Fruit fly (Drosophila melanogaster): Measurements from ENCODE around the gene Mst87F.

Mst87F gene

DNA sequence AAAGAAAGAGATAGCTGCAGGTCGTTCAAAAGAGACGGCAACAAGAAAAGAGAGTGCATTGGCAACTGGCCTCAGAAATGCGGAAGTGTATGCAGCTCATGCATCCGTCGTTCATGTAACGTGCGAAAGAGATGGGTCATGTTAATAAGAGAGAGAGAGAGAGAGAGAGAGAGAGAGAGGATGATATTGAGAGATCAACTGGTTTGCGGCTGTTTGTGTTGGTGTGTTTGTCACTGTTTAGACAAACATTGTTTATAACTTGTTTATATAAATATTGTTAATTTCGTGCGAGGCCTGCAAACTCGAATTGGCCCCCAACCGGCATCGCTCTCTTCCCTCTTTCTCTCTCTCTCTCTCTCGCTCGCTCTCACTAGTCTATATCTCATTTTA lies 33.1 kb downstream of the Mst87F start:
- TF ChIP-seq ey (GFP tag; optimal IDR thresholded peaks at IDR 0.05) (no peak), rgr (GFP tag; optimal IDR thresholded peaks at IDR 0.05) (no peak), CrebA (GFP tag; optimal IDR thresholded peaks at IDR 0.05; ENCODE audit: borderline replicate concordance) (no peak), Vsx2 (GFP tag; optimal IDR thresholded peaks at IDR 0.05; ENCODE audit: partially characterized antibody) (peak; percentile 36), h (GFP tag; optimal IDR thresholded peaks at IDR 0.05) (no peak), fru (GFP tag; optimal IDR thresholded peaks at IDR 0.05) (peak; percentile 19), brk (GFP tag; optimal IDR thresholded peaks at IDR 0.05) (no peak), lola (GFP tag; optimal IDR thresholded peaks at IDR 0.05) (no peak), OdsH (GFP tag; optimal IDR thresholded peaks at IDR 0.05) (no peak), dmrt93B (GFP tag; optimal IDR thresholded peaks at IDR 0.05) (no peak), Abd-B (GFP tag; optimal IDR thresholded peaks at IDR 0.05) (no peak), Hr78 (GFP tag; optimal IDR thresholded peaks at IDR 0.05) (no peak), Dif (GFP tag; optimal IDR thresholded peaks at IDR 0.05; ENCODE audit: partially characterized antibody) (peak; percentile 60), usp (GFP tag; optimal IDR thresholded peaks at IDR 0.05) (no peak), woc (GFP tag; optimal IDR thresholded peaks at IDR 0.05) (no peak), dl (GFP tag; optimal IDR thresholded peaks at IDR 0.05; ENCODE audit: insufficient read depth in 1 of 2, partially characterized antibody in 2 of 2) (peak in 1 of 2 experiments; percentile 44), Mio (GFP tag; optimal IDR thresholded peaks at IDR 0.05) (no peak)

- no peak for TF ChIP-seq Hnf4 (GFP tag; optimal IDR thresholded peaks at IDR 0.05)
- no peak for TF ChIP-seq jim (GFP tag; optimal IDR thresholded peaks at IDR 0.05)
- no peak for TF ChIP-seq usp (GFP tag; optimal IDR thresholded peaks at IDR 0.05)
- no peak for TF ChIP-seq brk (GFP tag; optimal IDR thresholded peaks at IDR 0.05)
- no peak for TF ChIP-seq rgr (GFP tag; optimal IDR thresholded peaks at IDR 0.05)
- TF ChIP-seq CG9705 (GFP tag; optimal IDR thresholded peaks at IDR 0.05) = peak; percentile 19
- no peak for TF ChIP-seq N (GFP tag; optimal IDR thresholded peaks at IDR 0.05)
- peak in 1 of 2 experiments; percentile 69 for TF ChIP-seq foxo (GFP tag; optimal IDR thresholded peaks at IDR 0.05)
- TF ChIP-seq Mio (GFP tag; optimal IDR thresholded peaks at IDR 0.05) = no peak
- no peak for TF ChIP-seq br (GFP tag; optimal IDR thresholded peaks at IDR 0.05)
- peak; percentile 25 for TF ChIP-seq Dif (GFP tag; optimal IDR thresholded peaks at IDR 0.05; ENCODE audit: partially characterized antibody)
- TF ChIP-seq Vsx2 (GFP tag; optimal IDR thresholded peaks at IDR 0.05; ENCODE audit: partially characterized antibody) = no peak
- no peak for TF ChIP-seq Rel (GFP tag; optimal IDR thresholded peaks at IDR 0.05)
- TF ChIP-seq Rel (tag; optimal IDR thresholded peaks at IDR 0.05) = no peak
- TF ChIP-seq dmrt93B (GFP tag; optimal IDR thresholded peaks at IDR 0.05) = peak; percentile 57
- TF ChIP-seq CrebA (GFP tag; optimal IDR thresholded peaks at IDR 0.05; ENCODE audit: borderline replicate concordance) = no peak
- TF ChIP-seq Abd-B (GFP tag; optimal IDR thresholded peaks at IDR 0.05) = no peak
- TF ChIP-seq sage (GFP tag; optimal IDR thresholded peaks at IDR 0.05) = no peak
- TF ChIP-seq HLH106 (tag; optimal IDR thresholded peaks at IDR 0.05) = peak; percentile 68
- no peak for TF ChIP-seq Myc (optimal IDR thresholded peaks at IDR 0.05)
- no peak for TF ChIP-seq ey (GFP tag; optimal IDR thresholded peaks at IDR 0.05)
- TF ChIP-seq OdsH (GFP tag; optimal IDR thresholded peaks at IDR 0.05) = no peak
- TF ChIP-seq Hr78 (GFP tag; optimal IDR thresholded peaks at IDR 0.05) = no peak
- no peak for TF ChIP-seq dl (GFP tag; optimal IDR thresholded peaks at IDR 0.05; ENCODE audit: insufficient read depth in 1 of 2, partially characterized antibody in 2 of 2)
- TF ChIP-seq sv (GFP tag; optimal IDR thresholded peaks at IDR 0.05) = no peak
- no peak for TF ChIP-seq lola (GFP tag; optimal IDR thresholded peaks at IDR 0.05)
- no peak for TF ChIP-seq dsf (GFP tag; optimal IDR thresholded peaks at IDR 0.05; ENCODE audit: borderline replicate concordance)
- TF ChIP-seq woc (GFP tag; optimal IDR thresholded peaks at IDR 0.05) = no peak
- peak; percentile 28 for TF ChIP-seq h (GFP tag; optimal IDR thresholded peaks at IDR 0.05)
- peak; percentile 30 for TF ChIP-seq fru (GFP tag; optimal IDR thresholded peaks at IDR 0.05)
- TF ChIP-seq Dfd (GFP tag; optimal IDR thresholded peaks at IDR 0.05) = no peak
- peak; percentile 71 for TF ChIP-seq Sp1 (GFP tag; optimal IDR thresholded peaks at IDR 0.05)
- TF ChIP-seq CG32264 (GFP tag; optimal IDR thresholded peaks at IDR 0.05) = no peak
- no peak for TF ChIP-seq pan (optimal IDR thresholded peaks at IDR 0.05)
- TF ChIP-seq Jra (GFP tag; optimal IDR thresholded peaks at IDR 0.05) = no peak
- no peak for TF ChIP-seq Hr83 (GFP tag; optimal IDR thresholded peaks at IDR 0.05; ENCODE audit: poor library complexity, severe bottlenecking)
- no peak for TF ChIP-seq tai (GFP tag; optimal IDR thresholded peaks at IDR 0.05)
- TF ChIP-seq psq (GFP tag; optimal IDR thresholded peaks at IDR 0.05) = peak; percentile 17
- no peak for TF ChIP-seq GATAd (GFP tag; optimal IDR thresholded peaks at IDR 0.05)
Measured at dm6 chr3R:13793979-13794665, 33.7 kb downstream of the Mst87F start.
